Fruit fly (Drosophila melanogaster): ENCODE data around the gene Miro.
A peak's percentile ranks its signal among the peaks of the same experiment; 100 is the strongest.

Gene Miro

dm6 chr3R:24073703-24074102 is 35.1 kb upstream of the Miro start (continued):
- TF ChIP-seq sug (tag; optimal IDR thresholded peaks at IDR 0.05): no peak
- peak; percentile 41 for TF ChIP-seq CG13894 (tag; optimal IDR thresholded peaks at IDR 0.05)
- peak; percentile 36 for TF ChIP-seq CG11504 (tag; optimal IDR thresholded peaks at IDR 0.05)
- TF ChIP-seq corto (GFP tag; optimal IDR thresholded peaks at IDR 0.05): no peak
- TF ChIP-seq tgo (GFP tag; IDR thresholded peaks at IDR 0.05): no peak
- TF ChIP-seq pnt (GFP tag; optimal IDR thresholded peaks at IDR 0.05): no peak
- TF ChIP-seq CG10565 (GFP tag; optimal IDR thresholded peaks at IDR 0.05): no peak
- no peak for TF ChIP-seq eyg (GFP tag; optimal IDR thresholded peaks at IDR 0.05)
- TF ChIP-seq luna (GFP tag; optimal IDR thresholded peaks at IDR 0.05): no peak
- no peak for TF ChIP-seq crc (GFP tag; optimal IDR thresholded peaks at IDR 0.05)
- peak; percentile 54; the same call in 2 of the 3 replicates for TF ChIP-seq row (GFP tag; IDR thresholded peaks at IDR 0.05)
- no peak; the same call in 1 of the 2 replicates for TF ChIP-seq CG3847 (GFP tag; IDR thresholded peaks at IDR 0.05)
- TF ChIP-seq fru (optimal IDR thresholded peaks at IDR 0.05): no peak
- no peak for TF ChIP-seq CG15696 (tag; optimal IDR thresholded peaks at IDR 0.05)
- TF ChIP-seq gem (tag; optimal IDR thresholded peaks at IDR 0.05): peak; percentile 28
- no peak for TF ChIP-seq Dp (GFP tag; optimal IDR thresholded peaks at IDR 0.05)
- no peak for TF ChIP-seq Nf-YA (GFP tag; IDR thresholded peaks at IDR 0.05)
- TF ChIP-seq Fer1 (GFP tag; optimal IDR thresholded peaks at IDR 0.05): peak; percentile 56
- peak; percentile 5; the same call in 1 of the 2 replicates for TF ChIP-seq Ada2b (GFP tag; IDR thresholded peaks at IDR 0.05)
- TF ChIP-seq sc (optimal IDR thresholded peaks at IDR 0.05): no peak
- no peak for TF ChIP-seq sc (GFP tag; optimal IDR thresholded peaks at IDR 0.05)
- TF ChIP-seq Med (GFP tag): no peak
- no peak for TF ChIP-seq shn (GFP tag; optimal IDR thresholded peaks at IDR 0.05)
- no peak for TF ChIP-seq crp (GFP tag; optimal IDR thresholded peaks at IDR 0.05)
- no peak for TF ChIP-seq pb (GFP tag; optimal IDR thresholded peaks at IDR 0.05)
- TF ChIP-seq CG3407 (GFP tag; optimal IDR thresholded peaks at IDR 0.05): no peak
- no peak for TF ChIP-seq dan (GFP tag; IDR thresholded peaks at IDR 0.05)

dm6 chr3R:24069965-24070364 is 31.3 kb upstream of the Miro start:
- no peak for TF ChIP-seq en (GFP tag; optimal IDR thresholded peaks at IDR 0.05)
- TF ChIP-seq CG13894 (tag; optimal IDR thresholded peaks at IDR 0.05): peak; percentile 96
- TF ChIP-seq Sox102F (GFP tag; optimal IDR thresholded peaks at IDR 0.05): no peak

- TF ChIP-seq CG18011 (GFP tag; optimal IDR thresholded peaks at IDR 0.05): no peak
- TF ChIP-seq sc (optimal IDR thresholded peaks at IDR 0.05): no peak
- TF ChIP-seq sc (GFP tag; optimal IDR thresholded peaks at IDR 0.05): no peak
- 0 out of 2 replicates have a peak, but pooled peaks have one; percentile 25 for TF ChIP-seq Atf6 (GFP tag; IDR thresholded peaks at IDR 0.05)
- no peak for TF ChIP-seq knrl (GFP tag; IDR thresholded peaks at IDR 0.05; ENCODE audit: partially characterized antibody)
- TF ChIP-seq C15 (GFP tag; IDR thresholded peaks at IDR 0.05): no peak
- no peak for TF ChIP-seq CG15514 (GFP tag; optimal IDR thresholded peaks at IDR 0.05)
- no peak for TF ChIP-seq Hr78 (GFP tag; optimal IDR thresholded peaks at IDR 0.05)
- no peak for TF ChIP-seq Nf-YA (GFP tag; IDR thresholded peaks at IDR 0.05)
- TF ChIP-seq Atf-2 (GFP tag; optimal IDR thresholded peaks at IDR 0.05): no peak
- peak; percentile 16 for TF ChIP-seq Hsf (GFP tag; optimal IDR thresholded peaks at IDR 0.05)
- TF ChIP-seq al (GFP tag; IDR thresholded peaks at IDR 0.05): no peak
- TF ChIP-seq CG3065 (GFP tag; optimal IDR thresholded peaks at IDR 0.05): no peak
- no peak for TF ChIP-seq zfh1 (GFP tag; IDR thresholded peaks at IDR 0.05)
- no peak for TF ChIP-seq Awh (GFP tag; IDR thresholded peaks at IDR 0.05)
- TF ChIP-seq Hr51 (GFP tag; optimal IDR thresholded peaks at IDR 0.05): no peak
- peak; percentile 3 for TF ChIP-seq Fer3 (tag; optimal IDR thresholded peaks at IDR 0.05)
- no peak for TF ChIP-seq CG12155 (GFP tag; optimal IDR thresholded peaks at IDR 0.05)
- peak; percentile 36; the same call in 1 of the 3 replicates for TF ChIP-seq tgo (GFP tag; IDR thresholded peaks at IDR 0.05)
- TF ChIP-seq p53 (GFP tag; optimal IDR thresholded peaks at IDR 0.05): no peak
- peak; percentile 31 for TF ChIP-seq mam (GFP tag; optimal IDR thresholded peaks at IDR 0.05)
- TF ChIP-seq ewg (GFP tag; optimal IDR thresholded peaks at IDR 0.05): no peak
- TF ChIP-seq cato (GFP tag; optimal IDR thresholded peaks at IDR 0.05; ENCODE audit: borderline replicate concordance): no peak
- TF ChIP-seq Side (GFP tag; optimal IDR thresholded peaks at IDR 0.05): no peak
- TF ChIP-seq org-1 (GFP tag; optimal IDR thresholded peaks at IDR 0.05): no peak
Measured at dm6 chr3R:24068830-24069229, 30.2 kb upstream of the Miro start.

Data from whole organism, embryonic.